Fruit fly (Drosophila melanogaster): ENCODE data around the gene kis.
A peak's percentile ranks its signal among the peaks of the same experiment; 100 is the strongest.

kis gene

DNA sequence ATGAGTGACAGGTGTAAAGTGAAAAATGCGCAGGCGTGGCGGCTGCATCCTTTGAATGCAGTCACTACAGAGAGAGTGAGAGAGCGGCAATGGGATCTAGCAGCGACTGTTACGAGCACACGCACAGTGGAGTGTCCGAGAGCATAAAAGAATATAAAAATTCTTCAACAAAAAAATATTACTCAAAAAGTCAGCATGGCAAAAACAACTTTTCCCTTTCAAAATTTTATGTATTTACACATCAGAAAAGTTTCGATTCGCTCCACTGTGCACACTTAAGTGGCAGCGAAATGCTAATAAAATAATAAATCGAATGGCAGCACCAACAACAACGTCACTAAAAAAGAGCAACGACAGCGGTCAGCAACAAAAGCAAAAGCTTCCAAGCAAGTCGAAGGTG, 27.3 kb downstream of the kis start:
- peak; percentile 25 for TF ChIP-seq insv (optimal IDR thresholded peaks at IDR 0.05)
- no peak for TF ChIP-seq ttk (optimal IDR thresholded peaks at IDR 0.05)

DNA sequence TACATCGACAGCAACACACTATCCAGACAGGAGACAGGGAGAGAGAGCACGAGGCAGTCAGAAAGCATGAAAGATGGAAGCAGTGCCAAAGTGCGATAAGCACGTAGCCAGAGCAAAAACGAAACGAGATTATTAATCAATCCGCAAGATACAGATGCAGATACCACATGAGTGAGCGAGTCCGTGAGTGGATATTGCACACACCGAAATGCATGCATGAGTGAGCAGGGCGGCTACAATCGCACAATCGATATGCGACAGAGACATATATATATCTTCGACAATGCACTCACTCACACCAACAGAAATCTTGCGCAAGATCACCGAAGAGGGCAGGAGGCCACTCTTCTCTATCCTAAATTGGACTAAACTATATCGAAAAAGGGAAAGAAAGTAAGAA, 27.8 kb downstream of the kis start:
- no peak for TF ChIP-seq Sin3A (optimal IDR thresholded peaks at IDR 0.05)
- TF ChIP-seq h (optimal IDR thresholded peaks at IDR 0.05): no peak
- no peak for TF ChIP-seq Myc (optimal IDR thresholded peaks at IDR 0.05)
- TF ChIP-seq insv (optimal IDR thresholded peaks at IDR 0.05): no peak
- no peak for TF ChIP-seq psq (optimal IDR thresholded peaks at IDR 0.05)
- TF ChIP-seq ttk (optimal IDR thresholded peaks at IDR 0.05): no peak

DNA sequence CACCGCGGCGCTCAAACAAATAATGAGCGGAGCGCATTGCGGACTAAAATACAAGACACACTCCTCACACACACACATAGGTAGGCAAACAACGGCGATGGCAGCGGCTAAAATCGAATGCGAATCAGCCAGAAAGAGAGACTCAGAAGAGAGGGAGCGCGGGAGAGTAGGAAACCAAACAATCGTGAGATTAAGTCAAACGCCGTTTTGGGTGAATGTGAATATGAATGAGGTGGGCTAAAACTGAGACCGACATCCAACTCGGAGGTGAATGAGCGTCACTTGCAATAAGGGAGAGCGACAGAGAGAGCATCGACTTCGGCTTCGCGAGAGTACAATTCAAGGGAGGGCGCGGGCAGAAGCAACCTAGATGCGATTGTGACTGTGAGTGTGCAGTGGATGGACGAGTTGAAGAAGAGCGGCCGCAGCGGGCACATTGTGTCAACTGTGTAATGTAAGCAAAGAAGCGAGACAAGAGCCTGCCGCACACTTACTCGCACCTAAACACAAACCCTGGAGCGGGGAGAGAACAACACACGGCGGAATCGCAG, 28.6 kb downstream of the kis start:
- no peak for TF ChIP-seq Sin3A (optimal IDR thresholded peaks at IDR 0.05)
- TF ChIP-seq insv (optimal IDR thresholded peaks at IDR 0.05): no peak
- TF ChIP-seq ttk (optimal IDR thresholded peaks at IDR 0.05): no peak
- TF ChIP-seq h (optimal IDR thresholded peaks at IDR 0.05): no peak
- no peak for TF ChIP-seq psq (optimal IDR thresholded peaks at IDR 0.05)
- no peak for TF ChIP-seq Myc (optimal IDR thresholded peaks at IDR 0.05)

DNA sequence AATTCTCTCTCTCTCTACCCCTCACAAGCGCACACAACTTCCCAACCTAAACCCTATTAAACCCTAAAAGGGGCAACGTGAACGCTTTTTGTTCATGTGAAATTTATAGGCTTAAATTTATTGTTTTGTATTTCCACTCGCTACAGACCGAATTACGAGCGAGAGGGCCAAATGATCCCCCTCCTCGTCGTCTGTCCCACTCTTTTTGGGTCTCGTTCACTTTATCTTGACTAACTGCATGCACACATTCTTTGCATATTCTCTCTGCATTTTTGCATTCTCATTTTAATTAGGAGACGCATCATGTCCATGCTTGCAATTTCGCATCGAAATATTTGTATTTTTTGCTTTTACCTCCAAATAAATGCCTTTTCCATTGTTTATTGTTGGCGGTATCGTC, 29.5 kb downstream of the kis start:
- TF ChIP-seq ttk (optimal IDR thresholded peaks at IDR 0.05): no peak
- no peak for TF ChIP-seq h (optimal IDR thresholded peaks at IDR 0.05)
- no peak for TF ChIP-seq Sin3A (optimal IDR thresholded peaks at IDR 0.05)
- no peak for TF ChIP-seq Myc (optimal IDR thresholded peaks at IDR 0.05)
- no peak for TF ChIP-seq psq (optimal IDR thresholded peaks at IDR 0.05)
- no peak for TF ChIP-seq insv (optimal IDR thresholded peaks at IDR 0.05)

DNA sequence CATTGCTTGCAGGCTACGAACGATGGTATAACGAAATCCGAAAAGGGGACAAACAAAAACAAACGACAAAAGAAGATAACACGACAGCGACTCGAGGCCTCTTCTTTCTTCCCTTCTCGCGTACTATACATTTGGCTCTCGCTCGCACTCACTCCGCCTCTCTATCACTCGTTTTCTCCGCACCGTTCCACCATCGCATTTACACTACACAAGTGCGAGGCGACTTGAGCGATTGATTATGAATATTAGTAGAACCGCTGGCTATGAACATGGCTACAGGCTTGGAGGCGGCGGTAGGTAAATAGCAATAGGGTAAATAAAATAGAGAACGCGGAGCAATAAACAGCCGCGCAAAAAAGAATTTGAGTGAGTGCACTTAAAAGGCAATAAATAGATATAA, 30.1 kb downstream of the kis start:
- no peak for TF ChIP-seq insv (optimal IDR thresholded peaks at IDR 0.05)
- TF ChIP-seq Myc (optimal IDR thresholded peaks at IDR 0.05): no peak
- no peak for TF ChIP-seq ttk (optimal IDR thresholded peaks at IDR 0.05)
- TF ChIP-seq Sin3A (optimal IDR thresholded peaks at IDR 0.05): no peak

DNA sequence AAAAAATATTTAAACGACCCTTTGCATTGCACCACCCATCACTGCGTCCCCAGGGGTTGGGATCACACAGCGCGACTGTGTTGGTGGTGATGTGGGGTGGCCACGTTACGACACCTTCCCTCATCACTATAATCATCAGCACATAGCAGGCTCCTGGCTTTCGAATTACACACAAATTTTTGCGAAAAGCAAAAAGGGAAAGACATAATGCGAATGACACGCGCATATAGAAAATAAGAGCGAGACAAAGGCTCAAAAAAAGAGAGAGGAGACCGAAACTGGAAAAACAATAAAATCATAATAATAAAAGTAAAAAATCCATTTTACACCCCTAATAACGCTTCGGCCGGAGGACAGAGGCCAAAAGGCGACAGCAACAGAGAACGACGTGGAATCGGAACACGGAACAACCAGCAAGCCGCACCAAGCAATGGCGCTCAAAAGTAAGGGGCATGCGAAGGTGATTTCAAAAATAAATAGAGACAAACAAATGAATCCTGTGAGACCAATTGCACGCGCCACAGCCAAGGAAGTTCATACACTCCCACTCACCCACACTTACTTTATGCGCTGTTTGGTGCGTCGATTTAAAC, 31.1 kb downstream of the kis start:
- TF ChIP-seq h (optimal IDR thresholded peaks at IDR 0.05): no peak
- no peak for TF ChIP-seq ttk (optimal IDR thresholded peaks at IDR 0.05)

DNA sequence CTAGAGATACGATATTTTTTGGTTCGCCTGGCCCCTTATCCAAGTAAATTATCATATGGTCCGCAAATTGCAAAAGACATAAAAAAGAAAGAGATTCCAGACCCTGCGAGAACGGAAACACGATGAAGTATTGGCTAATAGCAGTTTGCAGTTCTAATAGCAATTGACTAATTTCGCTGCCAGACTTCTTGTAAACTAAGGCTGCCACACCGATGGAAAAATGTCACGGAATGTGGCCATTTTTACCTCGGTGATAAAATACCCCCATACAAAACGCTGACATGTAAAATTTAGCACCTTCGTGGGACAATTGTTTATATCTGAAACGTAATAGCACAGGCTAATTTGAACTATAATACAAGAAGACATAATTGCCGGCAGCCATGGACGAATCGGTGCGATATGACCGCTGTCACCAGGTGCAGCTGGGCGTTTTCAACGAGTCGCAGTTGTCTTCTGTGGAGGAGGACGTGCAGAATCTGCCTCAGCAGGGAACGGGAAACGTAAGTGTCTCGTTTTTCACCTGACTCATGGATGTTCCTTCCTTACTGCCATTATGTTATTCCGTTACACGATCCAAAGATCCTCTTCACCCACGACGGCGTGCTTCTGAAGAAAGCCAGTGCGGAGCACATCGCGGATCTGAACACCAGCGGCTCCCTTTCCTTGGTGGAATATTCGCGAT, 43.4 kb downstream of the kis start, which contains the start of the genes Tbc1d15-17 and CG11617:
TSS of gene Tbc1d15-17 (plus strand) at position 51 of the 685 bp plus-strand sequence.
TSS of gene CG11617 (minus strand) at position 169 of the 685 bp plus-strand sequence.
- TF ChIP-seq Sin3A (optimal IDR thresholded peaks at IDR 0.05): no peak
- TF ChIP-seq Myc (optimal IDR thresholded peaks at IDR 0.05): no peak
- no peak for TF ChIP-seq psq (optimal IDR thresholded peaks at IDR 0.05)
- no peak for TF ChIP-seq insv (optimal IDR thresholded peaks at IDR 0.05)
- TF ChIP-seq h (optimal IDR thresholded peaks at IDR 0.05): no peak
- TF ChIP-seq ttk (optimal IDR thresholded peaks at IDR 0.05): no peak

DNA sequence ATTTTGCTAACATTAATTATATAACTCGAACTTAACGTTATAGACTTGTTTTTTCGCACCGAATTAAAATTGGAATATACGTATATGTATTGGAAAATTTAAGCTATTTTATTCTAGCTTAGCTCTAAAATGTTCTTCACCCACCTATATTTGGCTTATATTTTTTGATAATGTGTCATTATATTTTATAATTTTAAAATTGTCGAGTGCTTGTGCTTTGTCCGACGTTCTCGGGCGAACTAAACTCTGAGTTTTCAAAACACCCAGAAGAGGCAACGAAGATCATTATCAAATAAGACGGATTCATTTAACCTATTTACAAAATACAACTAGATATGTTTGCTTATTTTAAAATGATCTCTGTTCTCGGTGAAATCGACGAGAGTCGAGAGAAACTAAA, 44.1 kb downstream of the kis start:
- no peak for TF ChIP-seq Sin3A (optimal IDR thresholded peaks at IDR 0.05)
- TF ChIP-seq h (optimal IDR thresholded peaks at IDR 0.05): no peak
- TF ChIP-seq psq (optimal IDR thresholded peaks at IDR 0.05): no peak
- TF ChIP-seq ttk (optimal IDR thresholded peaks at IDR 0.05): no peak
- TF ChIP-seq Myc (optimal IDR thresholded peaks at IDR 0.05): no peak
- TF ChIP-seq insv (optimal IDR thresholded peaks at IDR 0.05): no peak

DNA sequence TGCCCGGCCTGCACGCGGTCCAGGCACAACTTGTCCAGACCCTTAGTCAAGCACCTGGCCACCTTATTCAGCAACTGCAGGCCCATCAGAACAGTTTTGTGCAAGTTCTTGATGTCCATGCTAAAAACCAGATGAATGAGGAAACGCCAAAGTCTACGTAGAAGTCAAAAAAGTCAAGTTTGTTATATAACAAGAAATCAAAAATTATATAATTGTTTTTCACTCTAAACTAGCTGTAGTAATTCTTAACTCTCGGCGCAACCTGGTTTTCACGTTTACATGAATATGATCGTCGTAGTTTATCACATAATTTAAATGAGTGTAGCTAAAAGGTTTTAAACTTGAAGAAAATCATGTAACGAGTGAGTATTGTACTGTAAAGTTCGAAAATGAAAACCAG, 46.1 kb downstream of the kis start:
- no peak for TF ChIP-seq h (optimal IDR thresholded peaks at IDR 0.05)
- no peak for TF ChIP-seq Myc (optimal IDR thresholded peaks at IDR 0.05)
- no peak for TF ChIP-seq psq (optimal IDR thresholded peaks at IDR 0.05)
- TF ChIP-seq ttk (optimal IDR thresholded peaks at IDR 0.05): no peak
- no peak for TF ChIP-seq Sin3A (optimal IDR thresholded peaks at IDR 0.05)
- no peak for TF ChIP-seq insv (optimal IDR thresholded peaks at IDR 0.05)

DNA sequence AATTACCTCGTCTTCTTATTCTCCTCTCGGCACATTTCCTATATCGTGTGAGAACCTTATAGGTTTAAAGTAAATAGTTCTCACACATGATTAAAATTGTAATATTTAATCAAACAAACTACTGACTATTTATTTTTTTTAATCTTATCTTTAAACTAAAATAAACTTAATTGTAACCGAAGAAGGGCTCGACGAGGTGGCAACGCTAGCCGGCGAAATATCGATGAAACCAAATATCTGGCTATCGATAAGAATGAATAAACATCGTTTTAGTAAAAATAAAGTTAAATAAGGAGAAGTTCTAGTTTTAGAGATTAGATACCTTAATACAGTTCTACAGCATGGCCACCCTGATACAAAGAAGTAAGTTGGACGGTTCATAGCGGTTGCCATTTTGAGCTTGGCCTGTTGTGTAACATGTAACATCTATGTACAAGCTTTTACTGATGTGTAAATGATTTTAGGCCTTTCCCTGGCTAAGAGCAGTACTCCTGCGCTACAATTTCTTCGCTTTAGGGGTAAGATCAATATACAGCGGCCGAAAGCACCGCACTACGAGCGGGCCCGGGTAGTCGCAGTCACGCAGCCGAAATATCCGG, 47.0 kb downstream of the kis start, which contains the start of gene mRpL10:
TSS of gene mRpL10 (plus strand) at position 251 of the 599 bp plus-strand sequence.
- TF ChIP-seq h (optimal IDR thresholded peaks at IDR 0.05) (no peak), Sin3A (optimal IDR thresholded peaks at IDR 0.05) (no peak), insv (optimal IDR thresholded peaks at IDR 0.05) (no peak), ttk (optimal IDR thresholded peaks at IDR 0.05) (no peak), psq (optimal IDR thresholded peaks at IDR 0.05) (no peak)

DNA sequence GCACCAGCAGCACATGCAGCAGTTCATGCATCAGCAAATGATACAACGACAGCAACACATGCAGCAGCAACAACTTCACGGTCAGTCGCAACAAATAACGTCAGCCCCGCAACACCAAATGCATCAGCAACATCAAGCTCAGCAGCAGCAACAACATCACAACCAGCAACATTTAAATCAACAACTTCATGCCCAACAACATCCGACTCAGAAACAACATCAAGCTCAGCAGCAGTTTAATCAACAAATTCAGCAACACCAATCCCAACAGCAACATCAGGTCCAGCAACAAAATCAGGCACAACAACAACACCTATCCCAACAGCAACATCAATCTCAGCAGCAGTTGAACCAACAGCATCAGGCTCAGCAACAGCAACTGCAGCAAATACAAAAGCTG, 55.0 kb downstream of the kis start:
- TF ChIP-seq h (optimal IDR thresholded peaks at IDR 0.05) (no peak), Myc (optimal IDR thresholded peaks at IDR 0.05) (no peak), Sin3A (optimal IDR thresholded peaks at IDR 0.05) (no peak), ttk (optimal IDR thresholded peaks at IDR 0.05) (no peak), insv (optimal IDR thresholded peaks at IDR 0.05) (no peak), psq (optimal IDR thresholded peaks at IDR 0.05) (no peak)

DNA sequence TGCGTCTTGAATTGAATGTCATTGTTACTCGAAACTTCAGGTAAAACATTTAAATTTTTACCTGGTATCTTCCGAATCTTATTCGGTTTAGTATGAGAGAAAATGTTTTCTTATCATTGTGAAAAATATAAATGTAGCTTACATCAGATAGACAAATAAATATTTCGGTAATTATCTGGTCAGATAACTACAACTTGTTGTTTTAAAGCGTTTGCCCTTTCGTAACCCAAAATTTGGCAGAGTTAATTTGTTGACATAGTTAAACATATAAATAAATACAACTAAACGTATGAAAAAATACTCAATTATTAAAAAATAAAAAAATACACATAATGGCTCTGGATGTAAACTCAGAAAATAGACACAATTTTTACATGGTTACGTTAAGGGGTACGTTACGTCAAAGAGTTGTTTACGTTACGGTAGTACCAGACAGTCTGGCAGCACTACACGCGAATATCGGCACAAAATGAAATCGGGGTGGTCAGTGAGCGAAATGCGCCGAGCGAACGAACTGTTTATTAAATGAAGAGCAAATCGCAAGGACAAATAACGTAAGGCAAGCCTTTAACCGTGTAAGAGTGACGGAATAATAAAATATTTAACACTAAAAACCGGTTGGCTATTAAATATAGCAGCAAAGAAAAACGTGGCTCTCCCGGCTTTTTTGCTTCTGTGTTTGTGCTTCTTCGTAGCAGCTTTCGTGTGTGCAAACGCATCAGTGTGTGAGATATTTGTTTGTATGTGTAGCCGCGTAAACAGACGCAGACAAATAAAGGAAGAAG, 68.1 kb downstream of the kis start:
- no peak for TF ChIP-seq Sin3A (optimal IDR thresholded peaks at IDR 0.05)
- no peak for TF ChIP-seq h (optimal IDR thresholded peaks at IDR 0.05)
- no peak for TF ChIP-seq insv (optimal IDR thresholded peaks at IDR 0.05)
- no peak for TF ChIP-seq psq (optimal IDR thresholded peaks at IDR 0.05)
- no peak for TF ChIP-seq ttk (optimal IDR thresholded peaks at IDR 0.05)
- no peak for TF ChIP-seq Myc (optimal IDR thresholded peaks at IDR 0.05)
